Fruit fly (Drosophila melanogaster): ENCODE data around the gene tim.
A peak's percentile ranks its signal among the peaks of the same experiment; 100 is the strongest.

tim gene

DNA sequence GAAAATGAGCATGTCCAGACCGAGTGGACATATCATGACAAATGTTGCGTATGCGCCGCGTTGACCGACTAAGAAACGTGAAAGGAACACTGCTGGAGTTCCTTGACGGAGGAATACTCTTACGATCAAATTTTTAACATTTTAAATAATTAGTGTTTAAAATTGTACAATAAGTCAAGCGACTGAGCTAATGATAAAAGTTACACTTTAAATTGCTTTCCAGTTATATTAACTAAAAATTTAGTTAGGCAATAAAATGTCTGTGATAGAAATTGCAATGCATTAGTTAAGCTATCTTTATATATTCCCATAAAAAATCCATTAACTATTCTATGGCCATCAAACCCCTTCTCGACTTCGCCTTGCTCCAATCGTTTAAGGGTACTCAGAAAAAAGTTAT lies 23.2 kb downstream of the tim start:
- TF ChIP-seq CG14655 (GFP tag; optimal IDR thresholded peaks at IDR 0.05) (peak; percentile 2), Pif1A (GFP tag; optimal IDR thresholded peaks at IDR 0.05) (no peak)

DNA sequence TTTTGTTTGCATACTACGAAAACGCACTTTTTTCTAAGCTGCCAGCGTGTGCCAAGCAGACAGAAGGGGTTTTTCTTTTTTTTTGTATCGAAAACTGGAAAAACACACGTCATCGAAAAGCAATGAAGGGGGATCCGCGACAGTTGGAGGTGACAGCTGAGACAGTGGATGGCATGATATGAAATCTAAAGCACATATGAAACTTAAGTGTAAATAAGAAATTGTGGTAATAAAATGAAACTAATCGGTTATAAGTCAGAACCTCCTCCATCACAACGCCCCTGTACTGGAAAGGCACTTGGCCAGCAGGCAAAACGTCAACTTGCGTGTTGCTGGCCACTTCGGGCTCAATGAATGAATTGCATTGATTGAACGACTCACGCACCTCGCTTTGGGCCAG lies 24.2 kb downstream of the tim start:
- no peak for TF ChIP-seq CG12605 (GFP tag; IDR thresholded peaks at IDR 0.05)
- no peak for TF ChIP-seq CG34367 (tag; optimal IDR thresholded peaks at IDR 0.05)
- 0 out of 2 replicates have a peak, but pooled peaks have one; percentile 18 for TF ChIP-seq CG10348 (GFP tag; IDR thresholded peaks at IDR 0.05)
- peak; percentile 35; the same call in 1 of the 2 replicates for TF ChIP-seq Ets98B (GFP tag; IDR thresholded peaks at IDR 0.05)
- TF ChIP-seq CG8301 (tag; optimal IDR thresholded peaks at IDR 0.05), result no peak
- TF ChIP-seq CG32121 (GFP tag; IDR thresholded peaks at IDR 0.05), result peak; percentile 44; the same call in 1 of the 2 replicates

DNA sequence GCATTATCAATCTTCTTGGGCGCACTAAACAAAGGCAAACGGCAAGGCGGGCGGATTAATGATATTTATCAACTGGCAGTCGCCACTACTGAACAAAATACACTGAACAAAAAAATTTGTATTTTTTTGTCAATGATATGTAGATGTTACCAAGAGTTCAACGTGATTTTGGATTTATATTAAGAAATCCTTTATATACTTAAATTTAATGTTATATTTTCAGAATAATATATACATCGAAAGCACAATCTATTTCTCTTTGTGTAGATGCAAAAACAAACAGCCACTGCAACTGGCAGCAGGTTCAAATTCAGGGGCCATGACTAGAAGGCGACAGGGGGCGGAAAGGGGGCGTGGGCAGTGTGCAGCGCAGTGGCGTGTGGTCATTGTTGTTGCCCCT lies 25.2 kb downstream of the tim start:
- TF ChIP-seq CG34367 (tag; optimal IDR thresholded peaks at IDR 0.05) (no peak), CG15710 (tag; optimal IDR thresholded peaks at IDR 0.05) (peak; percentile 72), Ets98B (GFP tag; IDR thresholded peaks at IDR 0.05) (peak; percentile 82), Snoo (tag; optimal IDR thresholded peaks at IDR 0.05) (no peak), CG32121 (GFP tag; IDR thresholded peaks at IDR 0.05) (peak; percentile 92), D1 (tag; optimal IDR thresholded peaks at IDR 0.05) (no peak), CG8301 (tag; optimal IDR thresholded peaks at IDR 0.05) (peak; percentile 71), CG14655 (GFP tag; optimal IDR thresholded peaks at IDR 0.05) (peak; percentile 74), CG8159 (tag; optimal IDR thresholded peaks at IDR 0.05) (peak; percentile 73), rn (GFP tag; IDR thresholded peaks at IDR 0.05) (peak; percentile 54; the same call in 1 of the 2 replicates), Pif1B (GFP tag; optimal IDR thresholded peaks at IDR 0.05) (peak; percentile 13), CG12605 (GFP tag; IDR thresholded peaks at IDR 0.05) (peak; percentile 80), Pif1A (GFP tag; optimal IDR thresholded peaks at IDR 0.05) (peak; percentile 14), CG10348 (GFP tag; IDR thresholded peaks at IDR 0.05) (peak; percentile 51; the same call in 1 of the 2 replicates), gl (tag; optimal IDR thresholded peaks at IDR 0.05) (no peak), CG17806 (tag; optimal IDR thresholded peaks at IDR 0.05) (no peak), CG9948 (tag; optimal IDR thresholded peaks at IDR 0.05) (peak; percentile 56), fd96Ca (GFP tag; IDR thresholded peaks at IDR 0.05) (peak; percentile 60; the same call in 1 of the 3 replicates), CG4496 (GFP tag; IDR thresholded peaks at IDR 0.05) (peak; percentile 83)

DNA sequence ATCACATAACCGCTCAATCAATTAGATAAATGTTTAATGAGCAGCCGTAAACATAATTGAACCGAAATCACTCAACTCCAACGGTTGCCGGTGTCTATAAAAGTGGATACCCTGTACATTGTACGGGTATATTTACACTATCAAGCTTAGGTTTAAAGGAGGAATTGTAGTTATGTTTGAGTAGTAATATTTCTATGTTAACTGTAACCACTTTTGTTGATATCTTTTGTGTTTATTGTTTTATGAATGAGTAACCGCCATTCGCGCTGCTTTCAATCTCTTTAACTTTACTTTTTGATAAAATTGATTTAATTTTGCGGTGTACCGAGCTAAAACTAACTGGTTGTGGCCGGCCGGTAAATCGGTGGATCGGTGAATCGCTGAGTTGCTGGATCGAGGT lies 25.9 kb downstream of the tim start:
- no peak for TF ChIP-seq rn (GFP tag; IDR thresholded peaks at IDR 0.05)
- TF ChIP-seq D1 (tag; optimal IDR thresholded peaks at IDR 0.05), result no peak
- TF ChIP-seq gl (tag; optimal IDR thresholded peaks at IDR 0.05), result no peak
- TF ChIP-seq CG34367 (tag; optimal IDR thresholded peaks at IDR 0.05), result no peak
- no peak; the same call in 1 of the 2 replicates for TF ChIP-seq CG12605 (GFP tag; IDR thresholded peaks at IDR 0.05)
- no peak for TF ChIP-seq fd96Ca (GFP tag; IDR thresholded peaks at IDR 0.05)
- peak; percentile 76 for TF ChIP-seq CG8301 (tag; optimal IDR thresholded peaks at IDR 0.05)
- peak; percentile 88 for TF ChIP-seq Ets98B (GFP tag; IDR thresholded peaks at IDR 0.05)
- TF ChIP-seq CG4496 (GFP tag; IDR thresholded peaks at IDR 0.05), result peak; percentile 78
- TF ChIP-seq Pif1A (GFP tag; optimal IDR thresholded peaks at IDR 0.05), result peak; percentile 41
- no peak for TF ChIP-seq CG9948 (tag; optimal IDR thresholded peaks at IDR 0.05)
- TF ChIP-seq CG15710 (tag; optimal IDR thresholded peaks at IDR 0.05), result no peak
- peak; percentile 5 for TF ChIP-seq CG8159 (tag; optimal IDR thresholded peaks at IDR 0.05)
- TF ChIP-seq CG13204 (GFP tag; optimal IDR thresholded peaks at IDR 0.05), result no peak
- peak; percentile 78 for TF ChIP-seq CG32121 (GFP tag; IDR thresholded peaks at IDR 0.05)
- no peak for TF ChIP-seq EcR (GFP tag; optimal IDR thresholded peaks at IDR 0.05)
- TF ChIP-seq CG10348 (GFP tag; IDR thresholded peaks at IDR 0.05), result no peak
- TF ChIP-seq Snoo (tag; optimal IDR thresholded peaks at IDR 0.05), result no peak
- TF ChIP-seq CG14655 (GFP tag; optimal IDR thresholded peaks at IDR 0.05), result peak; percentile 54
- no peak for TF ChIP-seq CG17806 (tag; optimal IDR thresholded peaks at IDR 0.05)
- no peak for TF ChIP-seq Pif1B (GFP tag; optimal IDR thresholded peaks at IDR 0.05)

DNA sequence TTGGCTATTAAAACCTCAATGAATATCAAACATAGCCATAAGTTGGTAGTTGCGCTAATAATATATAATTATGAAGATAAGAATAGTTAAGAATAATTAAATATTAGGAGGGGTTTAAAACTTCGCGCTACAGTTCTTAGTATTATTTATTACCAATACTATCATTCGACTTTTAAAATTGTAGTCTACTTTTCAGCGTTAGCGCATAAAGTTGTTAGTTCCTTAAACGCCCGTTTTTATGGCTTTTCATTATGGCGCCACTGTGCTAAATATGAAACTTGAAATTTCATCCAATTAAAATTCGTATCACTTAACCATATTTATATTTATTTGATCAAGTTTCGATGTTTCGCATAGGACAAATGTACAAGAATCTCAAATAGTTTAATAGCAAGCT lies 27.5 kb downstream of the tim start:
- TF ChIP-seq EcR (GFP tag; optimal IDR thresholded peaks at IDR 0.05) (no peak), gl (tag; optimal IDR thresholded peaks at IDR 0.05) (no peak), D1 (tag; optimal IDR thresholded peaks at IDR 0.05) (peak; percentile 41), Ets98B (GFP tag; IDR thresholded peaks at IDR 0.05) (no peak), CG12605 (GFP tag; IDR thresholded peaks at IDR 0.05) (no peak), Pif1B (GFP tag; optimal IDR thresholded peaks at IDR 0.05) (no peak)

DNA sequence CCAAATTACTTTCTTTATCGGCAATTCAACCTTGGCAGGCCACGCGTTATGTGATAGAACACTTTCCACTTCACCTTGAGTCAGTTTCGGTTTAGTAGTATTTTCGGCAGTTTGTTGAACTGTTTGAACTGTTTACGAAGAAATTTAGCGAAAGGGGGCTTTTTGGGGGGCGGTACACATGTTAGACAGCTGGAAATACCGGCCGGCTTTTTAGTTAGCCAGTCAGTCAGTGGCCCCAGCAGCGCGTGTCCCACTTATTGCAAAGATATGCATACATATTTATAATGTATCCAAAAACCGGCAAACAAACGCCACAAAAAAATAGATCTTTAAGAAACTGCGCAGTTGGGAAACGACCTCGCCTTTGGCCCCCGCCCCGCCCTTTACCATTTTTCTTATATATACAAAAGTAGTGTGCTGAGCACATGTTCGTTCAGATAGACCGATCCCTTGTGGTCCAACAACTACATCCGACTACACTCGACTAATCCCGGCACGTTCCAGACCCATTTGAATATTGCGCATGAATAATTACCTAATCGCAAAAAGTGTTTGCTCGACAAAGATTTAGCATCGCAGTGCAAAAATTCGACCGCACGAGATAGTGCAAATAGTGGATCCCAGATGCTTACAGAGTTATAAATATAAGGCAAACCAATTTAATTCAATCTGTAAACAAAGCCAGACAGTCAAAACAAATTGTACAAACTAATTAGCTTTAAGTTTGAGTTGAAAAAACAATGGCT lies 28.0 kb downstream of the tim start:
- TF ChIP-seq gl (tag; optimal IDR thresholded peaks at IDR 0.05) (no peak), Pif1A (GFP tag; optimal IDR thresholded peaks at IDR 0.05) (no peak), CG14655 (GFP tag; optimal IDR thresholded peaks at IDR 0.05) (no peak), CG10348 (GFP tag; IDR thresholded peaks at IDR 0.05) (no peak), EcR (GFP tag; optimal IDR thresholded peaks at IDR 0.05) (peak; percentile 17), D1 (tag; optimal IDR thresholded peaks at IDR 0.05) (no peak), CG8301 (tag; optimal IDR thresholded peaks at IDR 0.05) (no peak)
